Worm (Caenorhabditis elegans): ENCODE data around the gene nhr-219.
A peak's percentile ranks its signal among the peaks of the same experiment; 100 is the strongest.

Gene nhr-219

ce11 chrV:8991679-8992078 is 25.7 kb upstream of the nhr-219 start, which contains the start of gene F59E11.6:
TSS of gene F59E11.6 (plus strand) at chrV:8991789.
- TF ChIP-seq sem-4 (tag; optimal IDR thresholded peaks at IDR 0.05) (no peak), unc-62 (GFP tag; optimal IDR thresholded peaks at IDR 0.05) (no peak), lin-39 (tag; optimal IDR thresholded peaks at IDR 0.05) (no peak), lin-13 (GFP tag; optimal IDR thresholded peaks at IDR 0.05) (no peak), mbf-1 (tag; optimal IDR thresholded peaks at IDR 0.05) (no peak), zag-1 (tag; optimal IDR thresholded peaks at IDR 0.05) (no peak), ztf-4 (tag; optimal IDR thresholded peaks at IDR 0.05) (no peak), fos-1 (tag; optimal IDR thresholded peaks at IDR 0.05) (no peak), dmd-4 (tag; optimal IDR thresholded peaks at IDR 0.05) (no peak), nhr-23 (tag; optimal IDR thresholded peaks at IDR 0.05) (no peak), nhr-77 (tag; optimal IDR thresholded peaks at IDR 0.05) (no peak), crh-2 (tag; optimal IDR thresholded peaks at IDR 0.05) (no peak), aly-2 (tag; optimal IDR thresholded peaks at IDR 0.05) (no peak), nhr-25 (tag; optimal IDR thresholded peaks at IDR 0.05) (no peak), sma-3 (GFP tag; optimal IDR thresholded peaks at IDR 0.05) (no peak), unc-55 (GFP tag; optimal IDR thresholded peaks at IDR 0.05) (no peak), egl-27 (tag; optimal IDR thresholded peaks at IDR 0.05) (no peak), ztf-1 (GFP tag; conservative IDR thresholded peaks at IDR 0.05) (no peak)

- TF ChIP-seq fos-1 (tag; optimal IDR thresholded peaks at IDR 0.05) (no peak), nhr-12 (tag; optimal IDR thresholded peaks at IDR 0.05) (no peak), nhr-77 (tag; optimal IDR thresholded peaks at IDR 0.05) (no peak), sma-3 (GFP tag; optimal IDR thresholded peaks at IDR 0.05) (peak; percentile 11), nhr-25 (tag; optimal IDR thresholded peaks at IDR 0.05) (peak; percentile 77)
Measured at ce11 chrV:8990194-8990649, 24.2 kb upstream of the nhr-219 start, which contains the start of gene F59E11.7. TSS of gene F59E11.7 (plus strand) at chrV:8990244.

- TF ChIP-seq ZK546.5 (tag; optimal IDR thresholded peaks at IDR 0.05) (no peak), Y55F3AM.14 (GFP tag; optimal IDR thresholded peaks at IDR 0.05) (no peak), nhr-23 (tag; optimal IDR thresholded peaks at IDR 0.05) (no peak)
Measured at ce11 chrV:8988104-8988503, 22.1 kb upstream of the nhr-219 start, which contains the start of gene str-87. TSS of gene str-87 (minus strand) at chrV:8988204.

ce11 chrV:8985740-8986139 is 19.8 kb upstream of the nhr-219 start, which contains the start of gene str-85:
TSS of gene str-85 (minus strand) at chrV:8985840.
- no peak for TF ChIP-seq sma-3 (GFP tag; optimal IDR thresholded peaks at IDR 0.05)
- TF ChIP-seq lin-13 (GFP tag; optimal IDR thresholded peaks at IDR 0.05) = no peak
- TF ChIP-seq nhr-10 (tag; optimal IDR thresholded peaks at IDR 0.05) = no peak
- TF ChIP-seq nhr-25 (tag; optimal IDR thresholded peaks at IDR 0.05) = no peak
- TF ChIP-seq ztf-1 (GFP tag; conservative IDR thresholded peaks at IDR 0.05) = no peak
- TF ChIP-seq ztf-4 (tag; optimal IDR thresholded peaks at IDR 0.05) = no peak
- TF ChIP-seq sem-4 (tag; optimal IDR thresholded peaks at IDR 0.05) = no peak
- TF ChIP-seq alr-1 (tag; optimal IDR thresholded peaks at IDR 0.05) = no peak
- TF ChIP-seq blmp-1 (tag; optimal IDR thresholded peaks at IDR 0.05; ENCODE audit: insufficient read depth) = no peak
- no peak for TF ChIP-seq lsy-2 (tag; optimal IDR thresholded peaks at IDR 0.05)
- TF ChIP-seq ceh-16 (tag; optimal IDR thresholded peaks at IDR 0.05) = no peak
- no peak for TF ChIP-seq Y55F3AM.14 (GFP tag; optimal IDR thresholded peaks at IDR 0.05)
- TF ChIP-seq lin-39 (tag; optimal IDR thresholded peaks at IDR 0.05) = no peak
- no peak for TF ChIP-seq C34F6.9 (tag; optimal IDR thresholded peaks at IDR 0.05)
- TF ChIP-seq sma-9 (GFP tag; optimal IDR thresholded peaks at IDR 0.05) = no peak
- no peak for TF ChIP-seq sma-9 (tag; optimal IDR thresholded peaks at IDR 0.05)
- TF ChIP-seq nhr-237 (tag; optimal IDR thresholded peaks at IDR 0.05) = no peak
- TF ChIP-seq elt-1 (tag; optimal IDR thresholded peaks at IDR 0.05) = no peak
- TF ChIP-seq gmeb-1 (tag; optimal IDR thresholded peaks at IDR 0.05) = no peak
- no peak for TF ChIP-seq unc-55 (GFP tag; optimal IDR thresholded peaks at IDR 0.05)

- TF ChIP-seq nhr-12 (tag; optimal IDR thresholded peaks at IDR 0.05) = no peak
- no peak for TF ChIP-seq F13H6.1 (tag; optimal IDR thresholded peaks at IDR 0.05)
- no peak for TF ChIP-seq lsy-2 (tag; optimal IDR thresholded peaks at IDR 0.05)
- TF ChIP-seq mbf-1 (tag; optimal IDR thresholded peaks at IDR 0.05) = no peak
- TF ChIP-seq ztf-1 (GFP tag; conservative IDR thresholded peaks at IDR 0.05) = no peak
- no peak for TF ChIP-seq unc-39 (tag; optimal IDR thresholded peaks at IDR 0.05)
- no peak for TF ChIP-seq alr-1 (tag; optimal IDR thresholded peaks at IDR 0.05)
- no peak for TF ChIP-seq crh-2 (tag; optimal IDR thresholded peaks at IDR 0.05)
- TF ChIP-seq sma-9 (GFP tag; optimal IDR thresholded peaks at IDR 0.05) = no peak
- TF ChIP-seq sma-9 (tag; optimal IDR thresholded peaks at IDR 0.05) = no peak
- TF ChIP-seq nhr-10 (tag; optimal IDR thresholded peaks at IDR 0.05) = no peak
- TF ChIP-seq skn-1 (tag; optimal IDR thresholded peaks at IDR 0.05) = no peak
- TF ChIP-seq gmeb-1 (tag; optimal IDR thresholded peaks at IDR 0.05) = no peak
- TF ChIP-seq blmp-1 (tag; optimal IDR thresholded peaks at IDR 0.05; ENCODE audit: insufficient read depth) = no peak
- TF ChIP-seq Y55F3AM.14 (GFP tag; optimal IDR thresholded peaks at IDR 0.05) = no peak
- no peak for TF ChIP-seq peb-1 (tag; optimal IDR thresholded peaks at IDR 0.05)
- TF ChIP-seq nhr-129 (tag; optimal IDR thresholded peaks at IDR 0.05) = no peak
- TF ChIP-seq unc-55 (GFP tag; optimal IDR thresholded peaks at IDR 0.05) = no peak
Measured at ce11 chrV:8984783-8985182, 18.8 kb upstream of the nhr-219 start.
